Worm (Caenorhabditis elegans) whole organism, midembryonic: Measurements from ENCODE around the gene Y71H2AM.3.

Source experiments
- flt-1 ChIP-seq: fragments of 200-800 bp; sonication (Bioruptor generic); IDR thresholded peaks from 2 replicates; pipeline ENCODE4 v1.3.6; 2022; ENCODE audit warnings: missing genetic modification characterization, missing compliant biosample characterization
- klf-2 ChIP-seq: fragments of 200-800 bp; sonication (Bioruptor generic); conservative IDR thresholded peaks from 2 replicates; pipeline ENCODE4 v1.3.6; 2022; ENCODE audit warnings: missing genetic modification reagents, missing genetic modification characterization, missing compliant biosample characterization
- tab-1 ChIP-seq: fragments of 200-800 bp; sonication (Bioruptor generic); IDR thresholded peaks from 2 replicates; pipeline ENCODE4 v1.3.6; 2022; ENCODE audit warnings: missing genetic modification characterization, missing compliant biosample characterization
- ztf-29 ChIP-seq: fragments of 200-800 bp; sonication (Bioruptor generic); IDR thresholded peaks from 2 replicates; pipeline ENCODE4 v1.3.6; 2022; ENCODE audit warnings: missing genetic modification reagents, missing genetic modification characterization, missing compliant biosample characterization

ce11 chrIII:2840877-2841540 lies 35.8 kb downstream of the Y71H2AM.3 start, which contains the start of gene Y71H2AR.2:
- no peak for TF ChIP-seq flt-1 (GFP tag; lab: Robert Waterston, UW)
- no peak for TF ChIP-seq klf-2 (GFP tag; lab: Robert Waterston, UW)
- no peak for TF ChIP-seq tab-1
- TF ChIP-seq ztf-29 (GFP tag; lab: Robert Waterston, UW): no peak
